Worm (Caenorhabditis elegans) whole organism, L1 larva: ENCODE results near the gene B0462.5.

Experiments
- elt-2 ChIP-seq: sonication (generic microtip); optimal IDR thresholded peaks from 2 replicates; lab custom pipeline; 2016; ENCODE audit warnings: missing genetic modification characterization, mild to moderate bottlenecking, inconsistent platforms, missing compliant biosample characterization, missing genetic modification reagents
- nhr-237 ChIP-seq: fragments of 150-350 bp; optimal IDR thresholded peaks from 2 replicates; lab custom pipeline; 2014; ENCODE audit warnings: missing biosample characterization, missing genetic modification characterization
- nhr-77 ChIP-seq: fragments of 150-350 bp; optimal IDR thresholded peaks from 2 replicates; lab custom pipeline; 2014; ENCODE audit warnings: missing biosample characterization, missing genetic modification characterization

ce11 chrV:18323231-18323630 is at the start of gene B0462.5:
- TF ChIP-seq elt-2 (tag; lab: Kevin White, UChicago), result no peak
- no peak for TF ChIP-seq nhr-77 (tag; lab: Kevin White, UChicago)
- no peak for TF ChIP-seq nhr-237 (tag; lab: Kevin White, UChicago)
